Fruit fly (Drosophila melanogaster) S2 (cell line): ENCODE data around the gene obst-H.

ENCODE experiments used
- CG8478 ChIP-seq: fragments of >200 bp; optimal IDR thresholded peaks from 2 replicates; lab custom pipeline; 2018
- CTCF ChIP-seq, 2 experiments: fragments of >200 bp; optimal IDR thresholded peaks; 2 replicates each; lab custom pipeline; 2018

- TF ChIP-seq CG8478 (lab: Kevin White, UChicago), result no peak
- TF ChIP-seq CTCF (optimal IDR thresholded peaks at IDR 0.05; lab: Kevin White, UChicago), result no peak
These were observed 11.5 kb downstream of the obst-H start for dm6 chr3L:15517508-15517907.
